Worm (Caenorhabditis elegans) whole organism, L3 larva: ENCODE data around the gene F53E2.2.

Experiments used
- jun-1 ChIP-seq: fragments of 150-350 bp; optimal IDR thresholded peaks from 2 replicates; lab custom pipeline; 2014; ENCODE audit warnings: missing biosample characterization, missing genetic modification reagents, missing genetic modification characterization
- nhr-25 ChIP-seq: sonication (generic microtip); optimal IDR thresholded peaks from 2 replicates; lab custom pipeline; 2017; ENCODE audit warnings: missing biosample characterization, missing genetic modification characterization
- nhr-77 ChIP-seq: fragments of 150-350 bp; optimal IDR thresholded peaks from 2 replicates; lab custom pipeline; 2014; ENCODE audit warnings: missing biosample characterization, missing genetic modification characterization
- ztf-4 ChIP-seq: fragments of 150-350 bp; optimal IDR thresholded peaks from 2 replicates; lab custom pipeline; 2014; ENCODE audit warnings: missing biosample characterization, missing genetic modification characterization

DNA sequence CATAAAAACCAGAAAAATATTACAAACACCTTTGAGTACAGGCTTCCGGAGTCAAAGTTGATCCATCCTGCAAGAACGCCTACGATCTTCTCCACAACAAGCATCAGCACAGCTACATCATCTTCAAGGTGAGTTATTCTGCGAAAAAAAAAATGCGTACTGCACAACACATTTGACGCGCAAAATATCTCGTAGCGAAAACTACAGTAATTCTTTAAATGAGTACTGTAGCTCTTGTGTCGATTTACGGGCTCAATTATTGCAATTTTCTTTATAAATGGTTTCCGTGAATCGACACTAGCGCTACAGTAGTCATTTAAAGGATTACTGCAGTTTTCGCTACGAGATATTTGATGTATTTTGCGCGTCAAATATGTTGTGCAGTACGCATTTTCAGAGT lies 2.0 kb downstream of the F53E2.2 start:
- TF ChIP-seq nhr-25 (tag; lab: Kevin White, UChicago) (no peak), jun-1 (tag; lab: Kevin White, UChicago) (no peak), ztf-4 (tag; lab: Kevin White, UChicago) (no peak), nhr-77 (tag; lab: Kevin White, UChicago) (no peak)
